Fruit fly (Drosophila melanogaster): ENCODE results near the gene clumsy.

DNA sequence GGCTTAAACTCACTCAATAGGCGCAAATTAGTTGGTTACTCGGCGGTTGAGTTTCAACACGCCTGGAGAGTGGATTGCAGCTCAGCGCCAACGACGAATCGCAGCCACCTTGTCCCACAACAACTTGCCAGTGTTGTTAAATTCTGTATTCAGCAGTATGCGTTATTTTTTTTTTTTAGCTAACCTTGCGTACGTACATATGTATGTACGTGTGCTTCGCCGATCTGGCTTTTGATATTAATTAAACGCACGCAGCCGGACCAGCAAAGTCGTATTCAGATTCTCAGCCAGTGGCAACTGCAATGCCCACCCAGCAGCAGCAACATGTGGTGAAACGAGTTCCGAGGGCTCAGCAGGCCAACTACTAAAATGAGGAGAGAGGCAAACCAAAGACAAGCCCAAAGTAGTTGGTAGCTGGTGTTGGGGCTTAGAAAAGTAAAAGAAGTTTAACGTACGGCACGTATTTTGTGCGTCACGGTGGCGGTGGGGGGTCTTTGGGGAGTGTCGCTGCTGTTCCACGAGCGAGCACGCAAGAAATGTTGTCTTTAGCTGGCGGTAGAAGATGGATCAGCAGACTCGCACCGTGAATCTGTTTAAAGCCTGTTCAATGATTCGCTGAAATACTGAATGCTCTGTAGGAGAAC is 38.9 kb downstream of the clumsy start:
- TF ChIP-seq psq (optimal IDR thresholded peaks at IDR 0.05) (no peak), CG8478 (optimal IDR thresholded peaks at IDR 0.05) (no peak), usp (GFP tag; optimal IDR thresholded peaks at IDR 0.05) (no peak), pan (optimal IDR thresholded peaks at IDR 0.05) (no peak), EcR (GFP tag; optimal IDR thresholded peaks at IDR 0.05) (peak in 1 of 2 experiments; percentile 35)
